Fruit fly (Drosophila melanogaster) whole organism, embryonic: ENCODE results near the gene CG43117.
A peak's percentile ranks its signal among the peaks of the same experiment; 100 is the strongest.

Experiments
- Atf6 ChIP-seq: fragments of 200-800 bp; sonication (Bioruptor generic); IDR thresholded peaks from 2 replicates; pipeline ENCODE4 v1.3.6; 2022; ENCODE audit warnings: missing biosample characterization, missing genetic modification characterization
- Blimp-1 ChIP-seq: fragments of 200-800 bp; sonication (Bioruptor generic); optimal IDR thresholded peaks from 3 replicates; lab custom pipeline; 2018; ENCODE audit warnings: missing biosample characterization, missing genetic modification characterization, mild to moderate bottlenecking, moderate library complexity, missing genetic modification reagents
- CG10366 ChIP-seq: fragments of 200-800 bp; sonication (Bioruptor generic); IDR thresholded peaks from 2 replicates; pipeline ENCODE4 v1.3.6; 2022; ENCODE audit warnings: missing biosample characterization, missing genetic modification characterization
- CG10959 ChIP-seq: fragments of 200-800 bp; sonication (Bioruptor generic); IDR thresholded peaks from 2 replicates; pipeline ENCODE4 v1.3.6; 2022; ENCODE audit warnings: missing biosample characterization, missing genetic modification characterization
- CG12942 ChIP-seq: fragments of 200-800 bp; sonication (Bioruptor generic); optimal IDR thresholded peaks from 3 replicates; lab custom pipeline; 2016; ENCODE audit warnings: missing biosample characterization, missing genetic modification characterization
- CG13624 ChIP-seq: fragments of 200-800 bp; sonication (Bioruptor generic); optimal IDR thresholded peaks from 2 replicates; lab custom pipeline; 2016; ENCODE audit warnings: missing biosample characterization, missing genetic modification characterization
- CG14965 ChIP-seq: fragments of 200-800 bp; sonication (Bioruptor generic); optimal IDR thresholded peaks from 2 replicates; lab custom pipeline; 2016; ENCODE audit warnings: missing biosample characterization, missing genetic modification characterization, borderline replicate concordance
- CG17361 ChIP-seq: fragments of 200-800 bp; sonication (Bioruptor generic); IDR thresholded peaks from 3 replicates; pipeline ENCODE4 v1.3.6; 2022; ENCODE audit warnings: missing biosample characterization, missing genetic modification characterization
- CG2889 ChIP-seq: fragments of 200-800 bp; sonication (Bioruptor generic); IDR thresholded peaks from 3 replicates; pipeline ENCODE4 v1.3.6; 2022; ENCODE audit warnings: missing biosample characterization, missing genetic modification characterization
- CG30020 ChIP-seq: fragments of 200-800 bp; optimal IDR thresholded peaks from 2 replicates; lab custom pipeline; 2019; ENCODE audit warnings: missing biosample characterization, mild to moderate bottlenecking, missing genetic modification characterization, moderate library complexity
- CG30403 ChIP-seq: fragments of 200-800 bp; sonication (Bioruptor generic); optimal IDR thresholded peaks from 3 replicates; lab custom pipeline; 2016; ENCODE audit warnings: missing biosample characterization, missing genetic modification characterization
- CG5245 ChIP-seq: fragments of 200-800 bp; sonication (Bioruptor generic); optimal IDR thresholded peaks from 3 replicates; lab custom pipeline; 2016; ENCODE audit warnings: missing biosample characterization, missing genetic modification characterization
- CG6175 ChIP-seq: fragments of 200-800 bp; sonication (Bioruptor generic); IDR thresholded peaks from 3 replicates; pipeline ENCODE4 v1.3.6; 2022; ENCODE audit warnings: missing biosample characterization, missing genetic modification characterization
- CG6689 ChIP-seq: fragments of 200-800 bp; sonication (Bioruptor generic); IDR thresholded peaks from 2 replicates; pipeline ENCODE4 v1.3.6; 2022; ENCODE audit warnings: missing biosample characterization, missing genetic modification characterization
- CG6791 ChIP-seq: fragments of 200-800 bp; sonication (Bioruptor generic); IDR thresholded peaks from 3 replicates; pipeline ENCODE4 v1.3.6; 2022; ENCODE audit warnings: missing biosample characterization, missing genetic modification characterization; ENCODE audit not compliant: partially characterized antibody
- CG8281 ChIP-seq: fragments of 200-800 bp; sonication (Bioruptor generic); optimal IDR thresholded peaks from 2 replicates; lab custom pipeline; 2018; ENCODE audit warnings: missing biosample characterization, mild to moderate bottlenecking, missing genetic modification characterization, moderate library complexity
- CG9437 ChIP-seq: fragments of 200-800 bp; sonication (Bioruptor generic); optimal IDR thresholded peaks from 2 replicates; lab custom pipeline; 2018; ENCODE audit warnings: missing biosample characterization, mild to moderate bottlenecking, missing genetic modification characterization
- CG9609 ChIP-seq: fragments of 200-800 bp; sonication (Bioruptor generic); optimal IDR thresholded peaks from 3 replicates; lab custom pipeline; 2016; ENCODE audit warnings: missing biosample characterization, missing genetic modification characterization
- CHES-1-like ChIP-seq: fragments of 200-800 bp; sonication (Bioruptor generic); optimal IDR thresholded peaks from 2 replicates; lab custom pipeline; 2016; ENCODE audit warnings: missing biosample characterization, missing genetic modification characterization
- Dip3 ChIP-seq: fragments of 200-800 bp; sonication (Bioruptor generic); optimal IDR thresholded peaks from 3 replicates; lab custom pipeline; 2016; ENCODE audit warnings: missing biosample characterization, missing genetic modification characterization
- E2f1 ChIP-seq: fragments of 200-800 bp; sonication (Bioruptor generic); IDR thresholded peaks from 2 replicates; pipeline ENCODE4 v1.3.6; 2022; ENCODE audit warnings: missing biosample characterization, missing genetic modification characterization
- Ets65A ChIP-seq: fragments of 200-800 bp; sonication (Bioruptor generic); peaks from one replicate; lab custom pipeline; 2016; ENCODE audit warnings: missing biosample characterization, missing genetic modification characterization
- HHEX ChIP-seq: fragments of 200-800 bp; sonication (Bioruptor generic); optimal IDR thresholded peaks from 3 replicates; lab custom pipeline; 2017; ENCODE audit warnings: missing biosample characterization, mild to moderate bottlenecking, missing genetic modification characterization, missing genetic modification reagents
- Hr3 ChIP-seq: fragments of 200-800 bp; sonication (Bioruptor generic); optimal IDR thresholded peaks from 3 replicates; lab custom pipeline; 2016; ENCODE audit warnings: missing biosample characterization, missing genetic modification characterization
- Hr51 ChIP-seq, 2 experiments: fragments of 200-800 bp; sonication (Bioruptor generic); optimal IDR thresholded peaks; 2 replicates in 1 of 2; 3 replicates in 1 of 2; lab custom pipeline; 2016 to 2018; ENCODE audit warnings: missing biosample characterization in 2 of 2, missing genetic modification characterization in 2 of 2, mild to moderate bottlenecking in 1 of 2, moderate library complexity in 1 of 2
- MBD-R2 ChIP-seq: fragments of 200-800 bp; sonication (Bioruptor generic); IDR thresholded peaks from 2 replicates; pipeline ENCODE4 v1.3.6; 2022; ENCODE audit warnings: missing biosample characterization, missing genetic modification characterization
- Mes4 ChIP-seq: fragments of 200-800 bp; sonication (Bioruptor generic); optimal IDR thresholded peaks from 2 replicates; lab custom pipeline; 2016; ENCODE audit warnings: missing biosample characterization, missing genetic modification characterization
- Mrtf ChIP-seq: fragments of 200-800 bp; sonication (Bioruptor generic); IDR thresholded peaks from 3 replicates; pipeline ENCODE4 v1.3.6; 2022; ENCODE audit warnings: missing biosample characterization, missing genetic modification characterization
- Sox102F ChIP-seq: fragments of 200-800 bp; sonication (Bioruptor generic); optimal IDR thresholded peaks from 2 replicates; lab custom pipeline; 2018; ENCODE audit warnings: missing biosample characterization, mild to moderate bottlenecking, missing genetic modification characterization, moderate library complexity
- Vsx1 ChIP-seq: fragments of 200-800 bp; sonication (Bioruptor generic); optimal IDR thresholded peaks from 2 replicates; lab custom pipeline; 2017; ENCODE audit warnings: missing biosample characterization, mild to moderate bottlenecking, missing genetic modification characterization, missing genetic modification reagents
- Xrp1 ChIP-seq: fragments of 200-800 bp; sonication (Bioruptor generic); IDR thresholded peaks from 2 replicates; pipeline ENCODE4 v1.3.6; 2022; ENCODE audit warnings: missing biosample characterization, missing genetic modification characterization
- ase ChIP-seq: fragments of 200-800 bp; sonication (Bioruptor generic); IDR thresholded peaks from 3 replicates; pipeline ENCODE4 v1.3.6; 2022; ENCODE audit warnings: missing biosample characterization, missing genetic modification characterization
- danr ChIP-seq: fragments of 200-800 bp; sonication (Bioruptor generic); IDR thresholded peaks from 2 replicates; pipeline ENCODE4 v1.3.6; 2022; ENCODE audit warnings: missing biosample characterization, missing genetic modification characterization
- eyg ChIP-seq: fragments of 200-800 bp; sonication (Bioruptor generic); optimal IDR thresholded peaks from 3 replicates; lab custom pipeline; 2016; ENCODE audit warnings: missing biosample characterization, missing genetic modification characterization
- gt ChIP-seq: fragments of 200-800 bp; sonication (Bioruptor generic); IDR thresholded peaks from 2 replicates; pipeline ENCODE4 v1.3.6; 2022; ENCODE audit warnings: missing biosample characterization, missing genetic modification characterization
- hkb ChIP-seq, 2 experiments: fragments of 200-800 bp in 1 of 2; fragments of >200 bp in 1 of 2; sonication (Bioruptor generic) in 1 of 2; IDR thresholded peaks in 1 of 2; optimal IDR thresholded peaks in 1 of 2; 2 replicates each; pipeline versions ENCODE4 v1.3.6 to Lab custom; 2017 to 2022; ENCODE audit warnings: missing biosample characterization in 1 of 2, missing genetic modification characterization in 1 of 2
- knrl ChIP-seq: fragments of 200-800 bp; sonication (Bioruptor generic); IDR thresholded peaks from 3 replicates; pipeline ENCODE4 v1.3.6; 2022; ENCODE audit warnings: missing biosample characterization, missing genetic modification characterization; ENCODE audit not compliant: partially characterized antibody
- lilli ChIP-seq: fragments of 200-800 bp; sonication (Bioruptor generic); optimal IDR thresholded peaks from 3 replicates; lab custom pipeline; 2016; ENCODE audit warnings: missing biosample characterization, missing genetic modification characterization
- peb ChIP-seq: fragments of 200-800 bp; sonication (Bioruptor generic); IDR thresholded peaks from 2 replicates; pipeline ENCODE4 v1.3.6; 2022; ENCODE audit warnings: missing biosample characterization, missing genetic modification characterization
- phol ChIP-seq: fragments of 200-800 bp; sonication (Bioruptor generic); optimal IDR thresholded peaks from 3 replicates; lab custom pipeline; 2018; ENCODE audit warnings: missing biosample characterization, mild to moderate bottlenecking, missing genetic modification characterization, moderate library complexity
- psq ChIP-seq: fragments of 200-800 bp; sonication (Bioruptor generic); optimal IDR thresholded peaks from 2 replicates; lab custom pipeline; 2017; ENCODE audit warnings: missing biosample characterization, missing genetic modification characterization
- repo ChIP-seq: fragments of 200-800 bp; sonication (Bioruptor generic); optimal IDR thresholded peaks from 2 replicates; lab custom pipeline; 2016; ENCODE audit warnings: missing biosample characterization, missing genetic modification characterization
- row ChIP-seq: fragments of 200-800 bp; sonication (Bioruptor generic); IDR thresholded peaks from 3 replicates; pipeline ENCODE4 v1.3.6; 2022; ENCODE audit warnings: missing biosample characterization, missing genetic modification characterization
- sima ChIP-seq: fragments of 200-800 bp; sonication (Bioruptor generic); optimal IDR thresholded peaks from 2 replicates; lab custom pipeline; 2016; ENCODE audit warnings: missing biosample characterization, missing genetic modification characterization
- sisA ChIP-seq: fragments of 200-800 bp; sonication (Bioruptor generic); IDR thresholded peaks from 2 replicates; pipeline ENCODE4 v1.3.6; 2022; ENCODE audit warnings: missing biosample characterization, missing genetic modification characterization
- slp2 ChIP-seq: fragments of 200-800 bp; sonication (Bioruptor generic); optimal IDR thresholded peaks from 2 replicates; lab custom pipeline; 2016; ENCODE audit warnings: missing biosample characterization, missing genetic modification characterization
- tgo ChIP-seq: fragments of 200-800 bp; sonication (Bioruptor generic); IDR thresholded peaks from 3 replicates; pipeline ENCODE4 v1.3.6; 2022; ENCODE audit warnings: missing biosample characterization, missing genetic modification characterization
- tup ChIP-seq: fragments of 200-800 bp; sonication (Bioruptor generic); optimal IDR thresholded peaks from 2 replicates; lab custom pipeline; 2016; ENCODE audit warnings: missing biosample characterization, mild to moderate bottlenecking, missing genetic modification characterization, moderate library complexity
- wor ChIP-seq: fragments of 200-800 bp; sonication (Bioruptor generic); IDR thresholded peaks from 2 replicates; pipeline ENCODE4 v1.3.6; 2022; ENCODE audit warnings: missing biosample characterization, missing genetic modification characterization
- zen2 ChIP-seq: fragments of 200-800 bp; sonication (Bioruptor generic); IDR thresholded peaks from 3 replicates; pipeline ENCODE4 v1.3.6; 2022; ENCODE audit warnings: missing biosample characterization, missing genetic modification characterization; ENCODE audit not compliant: partially characterized antibody

The CG43117 gene

dm6 chr3R:26436540-26436939, 18.1 kb upstream of the CG43117 start (continued):
- no peak for TF ChIP-seq zen2 (GFP tag; lab: Robert Waterston, UW)
- TF ChIP-seq Dip3 (GFP tag; lab: Kevin White, UChicago), result no peak
- no peak for TF ChIP-seq repo (GFP tag; lab: Kevin White, UChicago)
- peak; percentile 45; the same call in 1 of the 2 replicates for TF ChIP-seq Xrp1
- peak; percentile 48; the same call in 1 of the 2 replicates for TF ChIP-seq Atf6
- no peak for TF ChIP-seq CG14965 (GFP tag; lab: Kevin White, UChicago)
- TF ChIP-seq MBD-R2 (GFP tag; lab: Robert Waterston, UW), result no peak; the same call in 1 of the 2 replicates
- TF ChIP-seq Sox102F (GFP tag; lab: Kevin White, UChicago), result peak; percentile 77
- TF ChIP-seq CHES-1-like (GFP tag; lab: Kevin White, UChicago), result no peak
- TF ChIP-seq wor (GFP tag; lab: Robert Waterston, UW), result 0 out of 2 replicates have a peak, but pooled peaks have one; percentile 25
- TF ChIP-seq eyg, result no peak
- peak; percentile 67 for TF ChIP-seq CG10366 (GFP tag; lab: Robert Waterston, UW)
- TF ChIP-seq CG6175 (GFP tag; lab: Robert Waterston, UW), result no peak
- TF ChIP-seq hkb (optimal IDR thresholded peaks at IDR 0.05; lab: Kevin White, UChicago), result no peak
- peak; percentile 62 for TF ChIP-seq hkb (GFP tag; IDR thresholded peaks at IDR 0.05; lab: Robert Waterston, UW)
- peak; percentile 50 for TF ChIP-seq CG6689 (GFP tag; lab: Robert Waterston, UW)
- peak; percentile 61 for TF ChIP-seq CG30403 (GFP tag; lab: Kevin White, UChicago)
- peak; percentile 10 for TF ChIP-seq Mes4
- TF ChIP-seq knrl (GFP tag; lab: Robert Waterston, UW), result no peak
- no peak for TF ChIP-seq gt (GFP tag; lab: Robert Waterston, UW)
- TF ChIP-seq Mrtf (GFP tag; lab: Robert Waterston, UW), result 0 out of 3 replicates have a peak, but pooled peaks have one; percentile 34
- peak; percentile 59 for TF ChIP-seq phol
- TF ChIP-seq Blimp-1, result peak; percentile 47
- 0 out of 2 replicates have a peak, but pooled peaks have one; percentile 11 for TF ChIP-seq E2f1
- peak; percentile 41 for TF ChIP-seq slp2 (GFP tag; lab: Kevin White, UChicago)
- TF ChIP-seq CG2889 (GFP tag; lab: Robert Waterston, UW), result 0 out of 3 replicates have a peak, but pooled peaks have one; percentile 22
- no peak for TF ChIP-seq peb (GFP tag; lab: Robert Waterston, UW)
- TF ChIP-seq CG8281 (tag; lab: Kevin White, UChicago), result no peak
- TF ChIP-seq CG13624 (GFP tag; lab: Kevin White, UChicago), result peak; percentile 22
- no peak for TF ChIP-seq CG30020
- TF ChIP-seq sisA (GFP tag; lab: Robert Waterston, UW), result peak; percentile 47
- peak; percentile 47; the same call in 2 of the 3 replicates for TF ChIP-seq ase
- TF ChIP-seq Ets65A (GFP tag; lab: Kevin White, UChicago), result peak; percentile 61
- TF ChIP-seq row (GFP tag; lab: Robert Waterston, UW), result peak; percentile 43; the same call in 1 of the 3 replicates
- TF ChIP-seq tgo (GFP tag; lab: Robert Waterston, UW), result peak; percentile 54
- TF ChIP-seq CG9609 (GFP tag; lab: Kevin White, UChicago), result peak; percentile 28
- no peak for TF ChIP-seq psq (GFP tag; lab: Kevin White, UChicago)
- no peak for TF ChIP-seq CG6791
- TF ChIP-seq Hr3, result peak; percentile 12
- peak; percentile 7 for TF ChIP-seq CG12942 (GFP tag; lab: Kevin White, UChicago)
- TF ChIP-seq tup (GFP tag; lab: Kevin White, UChicago), result no peak
- no peak for TF ChIP-seq sima (GFP tag; lab: Kevin White, UChicago)
- TF ChIP-seq Hr51 (GFP tag; optimal IDR thresholded peaks at IDR 0.05; lab: Kevin White, UChicago), result peak in 1 of 2 experiments; percentile 68
- TF ChIP-seq CG17361 (GFP tag; lab: Robert Waterston, UW), result peak; percentile 44; the same call in 1 of the 3 replicates
- TF ChIP-seq danr (GFP tag; lab: Robert Waterston, UW), result 0 out of 2 replicates have a peak, but pooled peaks have one; percentile 19
- peak; percentile 2 for TF ChIP-seq HHEX (GFP tag; lab: Kevin White, UChicago)
- peak; percentile 23 for TF ChIP-seq CG5245 (GFP tag; lab: Kevin White, UChicago)
- 0 out of 2 replicates have a peak, but pooled peaks have one; percentile 20 for TF ChIP-seq CG10959
- no peak for TF ChIP-seq Vsx1 (GFP tag; lab: Kevin White, UChicago)
- TF ChIP-seq CG9437 (GFP tag; lab: Kevin White, UChicago), result peak; percentile 2
- peak; percentile 27 for TF ChIP-seq lilli (GFP tag; lab: Kevin White, UChicago)
